Fruit fly (Drosophila melanogaster) whole organism, embryonic: Measurements from ENCODE around the gene Sld5.

Experiments
- Ada2b ChIP-seq: fragments of 200-800 bp; sonication (Bioruptor generic); IDR thresholded peaks from 2 replicates; pipeline ENCODE4 v1.3.6; 2022; ENCODE audit warnings: missing biosample characterization, missing genetic modification characterization
- Atf3 ChIP-seq: fragments of 200-800 bp; sonication (Bioruptor generic); optimal IDR thresholded peaks from 3 replicates; lab custom pipeline; 2016; ENCODE audit warnings: missing biosample characterization, missing genetic modification characterization
- Atf6 ChIP-seq: fragments of 200-800 bp; sonication (Bioruptor generic); IDR thresholded peaks from 2 replicates; pipeline ENCODE4 v1.3.6; 2022; ENCODE audit warnings: missing biosample characterization, missing genetic modification characterization
- Awh ChIP-seq: fragments of 200-800 bp; sonication (Bioruptor generic); IDR thresholded peaks from 2 replicates; pipeline ENCODE4, ENCODE4 v1.3.6; 2022; ENCODE audit warnings: missing biosample characterization, missing genetic modification characterization
- Bteb2 ChIP-seq: fragments of 200-800 bp; sonication (Bioruptor generic); optimal IDR thresholded peaks from 2 replicates; lab custom pipeline; 2016; ENCODE audit warnings: missing biosample characterization, missing genetic modification characterization
- CG11504 ChIP-seq: fragments of 200-800 bp; sonication (Bioruptor generic); optimal IDR thresholded peaks from 3 replicates; lab custom pipeline; 2019; ENCODE audit warnings: missing biosample characterization, mild to moderate bottlenecking, missing genetic modification characterization, moderate library complexity
- CG12104 ChIP-seq: fragments of 200-800 bp; sonication (Bioruptor generic); optimal IDR thresholded peaks from 3 replicates; lab custom pipeline; 2016; ENCODE audit warnings: missing biosample characterization, missing genetic modification characterization
- CG13123 ChIP-seq: fragments of 200-800 bp; sonication (Bioruptor generic); optimal IDR thresholded peaks from 2 replicates; lab custom pipeline; 2016; ENCODE audit warnings: missing biosample characterization, missing genetic modification characterization
- CG14710 ChIP-seq: fragments of 200-800 bp; sonication (Bioruptor generic); optimal IDR thresholded peaks from 3 replicates; lab custom pipeline; 2019; ENCODE audit warnings: missing biosample characterization, mild to moderate bottlenecking, missing genetic modification characterization, moderate library complexity
- CG14965 ChIP-seq: fragments of 200-800 bp; sonication (Bioruptor generic); optimal IDR thresholded peaks from 2 replicates; lab custom pipeline; 2016; ENCODE audit warnings: missing biosample characterization, missing genetic modification characterization, borderline replicate concordance
- CG15269 ChIP-seq: fragments of 200-800 bp; sonication (Bioruptor generic); optimal IDR thresholded peaks from 2 replicates; lab custom pipeline; 2018; ENCODE audit warnings: missing biosample characterization, mild to moderate bottlenecking, missing genetic modification characterization, moderate library complexity
- CG17186 ChIP-seq: fragments of 200-800 bp; sonication (Bioruptor generic); optimal IDR thresholded peaks from 3 replicates; lab custom pipeline; 2017; ENCODE audit warnings: missing biosample characterization, missing genetic modification reagents, missing genetic modification characterization
- CG17361 ChIP-seq: fragments of 200-800 bp; sonication (Bioruptor generic); IDR thresholded peaks from 3 replicates; pipeline ENCODE4 v1.3.6; 2022; ENCODE audit warnings: missing biosample characterization, missing genetic modification characterization
- CG18262 ChIP-seq: fragments of 200-800 bp; optimal IDR thresholded peaks from 3 replicates; lab custom pipeline; 2019; ENCODE audit warnings: missing biosample characterization, mild to moderate bottlenecking, missing genetic modification characterization, moderate library complexity
- CG30431 ChIP-seq: fragments of 200-800 bp; sonication (Bioruptor generic); optimal IDR thresholded peaks from 2 replicates; lab custom pipeline; 2017; ENCODE audit warnings: missing biosample characterization, missing genetic modification characterization
- CG33213 ChIP-seq: fragments of 200-800 bp; sonication (Bioruptor generic); optimal IDR thresholded peaks from 3 replicates; lab custom pipeline; 2016; ENCODE audit warnings: missing biosample characterization, missing genetic modification characterization
- CG34224 ChIP-seq: fragments of 200-800 bp; sonication (Bioruptor generic); IDR thresholded peaks from 3 replicates; pipeline ENCODE4 v1.3.6; 2022; ENCODE audit warnings: missing biosample characterization, missing genetic modification characterization; ENCODE audit not compliant: partially characterized antibody
- CG4404 ChIP-seq: fragments of 200-800 bp; sonication (Bioruptor generic); IDR thresholded peaks from 2 replicates; pipeline ENCODE4 v1.3.6; 2022; ENCODE audit warnings: missing biosample characterization, missing genetic modification characterization
- CG5245 ChIP-seq: fragments of 200-800 bp; sonication (Bioruptor generic); optimal IDR thresholded peaks from 3 replicates; lab custom pipeline; 2016; ENCODE audit warnings: missing biosample characterization, missing genetic modification characterization
- Dll ChIP-seq: fragments of 200-800 bp; sonication (Bioruptor generic); IDR thresholded peaks from 4 replicates; pipeline ENCODE4 v1.3.6; 2022; ENCODE audit warnings: missing biosample characterization, missing genetic modification characterization; ENCODE audit not compliant: partially characterized antibody
- H2.0 ChIP-seq: fragments of 200-800 bp; sonication (Bioruptor generic); IDR thresholded peaks from 2 replicates; pipeline ENCODE4 v1.3.6; 2022; ENCODE audit warnings: missing biosample characterization, missing genetic modification characterization
- HmgZ ChIP-seq: fragments of 200-800 bp; sonication (Bioruptor generic); optimal IDR thresholded peaks from 2 replicates; lab custom pipeline; 2018; ENCODE audit warnings: missing biosample characterization, mild to moderate bottlenecking, missing genetic modification characterization
- Jarid2 ChIP-seq: fragments of 200-800 bp; sonication (Bioruptor generic); optimal IDR thresholded peaks from 3 replicates; lab custom pipeline; 2017; ENCODE audit warnings: mild to moderate bottlenecking, missing biosample characterization, missing genetic modification reagents, missing genetic modification characterization
- ab ChIP-seq: fragments of 200-800 bp; sonication (Bioruptor generic); optimal IDR thresholded peaks from 2 replicates; lab custom pipeline; 2016; ENCODE audit warnings: missing biosample characterization, missing genetic modification characterization
- btn ChIP-seq: fragments of 200-800 bp; sonication (Bioruptor generic); optimal IDR thresholded peaks from 2 replicates; lab custom pipeline; 2016; ENCODE audit warnings: missing biosample characterization, missing genetic modification characterization
- chif ChIP-seq, 2 experiments: fragments of 200-800 bp; sonication (Bioruptor generic); optimal IDR thresholded peaks; 3 replicates each; lab custom pipeline; 2016; ENCODE audit warnings: missing biosample characterization in 2 of 2, missing genetic modification characterization in 2 of 2
- corto ChIP-seq: fragments of 200-800 bp; sonication (Bioruptor generic); optimal IDR thresholded peaks from 2 replicates; lab custom pipeline; 2016; ENCODE audit warnings: missing biosample characterization, mild to moderate bottlenecking, missing genetic modification characterization, moderate library complexity
- fd3F ChIP-seq: fragments of 200-800 bp; sonication (Bioruptor generic); optimal IDR thresholded peaks from 2 replicates; lab custom pipeline; 2018; ENCODE audit warnings: missing biosample characterization, mild to moderate bottlenecking, missing genetic modification characterization, moderate library complexity
- gro ChIP-seq: fragments of 200-800 bp; sonication (Bioruptor generic); optimal IDR thresholded peaks from 2 replicates; lab custom pipeline; 2016; ENCODE audit warnings: missing biosample characterization, missing genetic modification characterization
- ham ChIP-seq: fragments of 200-800 bp; sonication (Bioruptor generic); IDR thresholded peaks from 2 replicates; pipeline ENCODE4 v1.3.6; 2022; ENCODE audit warnings: missing biosample characterization, missing genetic modification characterization
- hkb ChIP-seq, 2 experiments: fragments of 200-800 bp in 1 of 2; fragments of >200 bp in 1 of 2; sonication (Bioruptor generic) in 1 of 2; IDR thresholded peaks in 1 of 2; optimal IDR thresholded peaks in 1 of 2; 2 replicates each; pipeline versions ENCODE4 v1.3.6 to Lab custom; 2017 to 2022; ENCODE audit warnings: missing biosample characterization in 1 of 2, missing genetic modification characterization in 1 of 2
- insv ChIP-seq, 2 experiments: fragments of 200-800 bp; sonication (Bioruptor generic); optimal IDR thresholded peaks; 3 replicates each; lab custom pipeline; 2016 to 2018; ENCODE audit warnings: missing biosample characterization in 2 of 2, missing genetic modification characterization in 2 of 2
- maf-S ChIP-seq: fragments of 200-800 bp; sonication (Bioruptor generic); optimal IDR thresholded peaks from 2 replicates; lab custom pipeline; 2016; ENCODE audit warnings: missing biosample characterization, missing genetic modification characterization
- nerfin-1 ChIP-seq: fragments of 200-800 bp; sonication (Bioruptor generic); optimal IDR thresholded peaks from 3 replicates; lab custom pipeline; 2019; ENCODE audit warnings: missing biosample characterization, mild to moderate bottlenecking, missing genetic modification characterization, moderate library complexity
- oc ChIP-seq: fragments of 200-800 bp; sonication (Bioruptor generic); optimal IDR thresholded peaks from 2 replicates; lab custom pipeline; 2018; ENCODE audit warnings: missing biosample characterization, mild to moderate bottlenecking, missing genetic modification characterization, moderate library complexity
- onecut ChIP-seq: fragments of 200-800 bp; sonication (Bioruptor generic); IDR thresholded peaks from 2 replicates; pipeline ENCODE4 v1.3.6; 2022; ENCODE audit warnings: missing biosample characterization, missing genetic modification characterization
- otp ChIP-seq: fragments of 200-800 bp; sonication (Bioruptor generic); IDR thresholded peaks from 3 replicates; pipeline ENCODE4, ENCODE4 v1.3.6; 2022; ENCODE audit warnings: missing biosample characterization, missing genetic modification characterization
- row ChIP-seq: fragments of 200-800 bp; sonication (Bioruptor generic); IDR thresholded peaks from 3 replicates; pipeline ENCODE4 v1.3.6; 2022; ENCODE audit warnings: missing biosample characterization, missing genetic modification characterization
- run ChIP-seq: fragments of 200-800 bp; sonication (Bioruptor generic); optimal IDR thresholded peaks from 3 replicates; lab custom pipeline; 2018; ENCODE audit warnings: missing biosample characterization, mild to moderate bottlenecking, missing genetic modification characterization
- salm ChIP-seq: fragments of 200-800 bp; sonication (Bioruptor generic); optimal IDR thresholded peaks from 2 replicates; lab custom pipeline; 2018; ENCODE audit warnings: missing biosample characterization, mild to moderate bottlenecking, missing genetic modification characterization
- sima ChIP-seq: fragments of 200-800 bp; sonication (Bioruptor generic); optimal IDR thresholded peaks from 2 replicates; lab custom pipeline; 2016; ENCODE audit warnings: missing biosample characterization, missing genetic modification characterization
- slbo ChIP-seq: fragments of 200-800 bp; sonication (Bioruptor generic); IDR thresholded peaks from 2 replicates; pipeline ENCODE4 v1.3.6; 2022; ENCODE audit warnings: missing biosample characterization, missing genetic modification characterization
- slou ChIP-seq: fragments of 200-800 bp; sonication (Bioruptor generic); optimal IDR thresholded peaks from 3 replicates; lab custom pipeline; 2016; ENCODE audit warnings: missing biosample characterization, missing genetic modification characterization
- sna ChIP-seq: fragments of 200-800 bp; sonication (Bioruptor generic); IDR thresholded peaks from 2 replicates; pipeline ENCODE4 v1.3.6; 2022; ENCODE audit warnings: missing biosample characterization, missing genetic modification characterization; ENCODE audit not compliant: partially characterized antibody
- sqz ChIP-seq: fragments of 200-800 bp; sonication (Bioruptor generic); optimal IDR thresholded peaks from 3 replicates; lab custom pipeline; 2018; ENCODE audit warnings: missing biosample characterization, mild to moderate bottlenecking, missing genetic modification characterization
- tx ChIP-seq: fragments of 200-800 bp; sonication (Bioruptor generic); optimal IDR thresholded peaks from 2 replicates; lab custom pipeline; 2016; ENCODE audit warnings: missing biosample characterization, missing genetic modification characterization
- wdn ChIP-seq: fragments of 200-800 bp; sonication (Bioruptor generic); IDR thresholded peaks from 2 replicates; pipeline ENCODE4 v1.3.6; 2022; ENCODE audit warnings: missing biosample characterization, missing genetic modification characterization
- zen ChIP-seq: fragments of 200-800 bp; sonication (Bioruptor generic); optimal IDR thresholded peaks from 3 replicates; lab custom pipeline; 2018; ENCODE audit warnings: missing biosample characterization, mild to moderate bottlenecking, missing genetic modification characterization, moderate library complexity

The Sld5 gene

dm6 chr3R:26005978-26006934 lies 50.1 kb downstream of the Sld5 start (continued):
- no peak for TF ChIP-seq wdn (GFP tag; lab: Robert Waterston, UW)
- TF ChIP-seq insv (GFP tag; optimal IDR thresholded peaks at IDR 0.05; lab: Kevin White, UChicago), result peak in 1 of 2 experiments; percentile 53
- TF ChIP-seq fd3F (GFP tag; lab: Kevin White, UChicago), result no peak
- no peak for TF ChIP-seq Dll
- TF ChIP-seq H2.0 (GFP tag; lab: Robert Waterston, UW), result no peak
- peak; percentile 23 for TF ChIP-seq corto (GFP tag; lab: Kevin White, UChicago)
- TF ChIP-seq CG14710, result peak; percentile 11
- no peak for TF ChIP-seq hkb (optimal IDR thresholded peaks at IDR 0.05; lab: Kevin White, UChicago)
- TF ChIP-seq hkb (GFP tag; IDR thresholded peaks at IDR 0.05; lab: Robert Waterston, UW), result peak; percentile 48; the same call in 1 of the 2 replicates
- TF ChIP-seq salm (tag; lab: Kevin White, UChicago), result no peak
- peak; percentile 10 for TF ChIP-seq CG5245 (GFP tag; lab: Kevin White, UChicago)
- TF ChIP-seq run (tag; lab: Kevin White, UChicago), result peak; percentile 55
- no peak for TF ChIP-seq ab (GFP tag; lab: Kevin White, UChicago)
- TF ChIP-seq CG15269 (tag; lab: Kevin White, UChicago), result peak; percentile 50
- peak; percentile 88 for TF ChIP-seq Jarid2 (GFP tag; lab: Kevin White, UChicago)
- no peak for TF ChIP-seq CG17186 (GFP tag; lab: Kevin White, UChicago)
- peak in 1 of 2 experiments; percentile 35 for TF ChIP-seq chif (GFP tag; optimal IDR thresholded peaks at IDR 0.05; lab: Kevin White, UChicago)
- no peak for TF ChIP-seq CG17361 (GFP tag; lab: Robert Waterston, UW)
- peak; percentile 14 for TF ChIP-seq btn (GFP tag; lab: Kevin White, UChicago)
- TF ChIP-seq Atf3 (GFP tag; lab: Kevin White, UChicago), result no peak
- TF ChIP-seq otp (GFP tag; lab: Robert Waterston, UW), result peak; percentile 56; the same call in 1 of the 3 replicates
- TF ChIP-seq Awh (GFP tag; lab: Robert Waterston, UW), result peak; percentile 13; the same call in 1 of the 2 replicates
- TF ChIP-seq tx (GFP tag; lab: Kevin White, UChicago), result no peak
- TF ChIP-seq CG18262 (tag; lab: Kevin White, UChicago), result peak; percentile 21
- TF ChIP-seq Ada2b (GFP tag; lab: Robert Waterston, UW), result no peak
- TF ChIP-seq CG12104 (GFP tag; lab: Kevin White, UChicago), result no peak
- no peak for TF ChIP-seq onecut (GFP tag; lab: Robert Waterston, UW)
- peak; percentile 67 for TF ChIP-seq gro
- TF ChIP-seq CG30431 (GFP tag; lab: Kevin White, UChicago), result no peak
- 0 out of 3 replicates have a peak, but pooled peaks have one; percentile 16 for TF ChIP-seq row (GFP tag; lab: Robert Waterston, UW)
- no peak for TF ChIP-seq HmgZ
- no peak for TF ChIP-seq ham (GFP tag; lab: Robert Waterston, UW)
- no peak for TF ChIP-seq slou (GFP tag; lab: Kevin White, UChicago)
- TF ChIP-seq Bteb2, result no peak
- peak; percentile 25 for TF ChIP-seq CG13123 (GFP tag; lab: Kevin White, UChicago)
- 0 out of 2 replicates have a peak, but pooled peaks have one; percentile 7 for TF ChIP-seq Atf6 (GFP tag; lab: Robert Waterston, UW)
- peak; percentile 86 for TF ChIP-seq oc (tag; lab: Kevin White, UChicago)
- no peak for TF ChIP-seq zen (tag; lab: Kevin White, UChicago)
- peak; percentile 98 for TF ChIP-seq sqz (GFP tag; lab: Kevin White, UChicago)
- no peak for TF ChIP-seq CG34224
- TF ChIP-seq sna (GFP tag; lab: Robert Waterston, UW), result peak; percentile 45; the same call in 1 of the 2 replicates
- TF ChIP-seq nerfin-1 (tag; lab: Kevin White, UChicago), result peak; percentile 59
- TF ChIP-seq sima (GFP tag; lab: Kevin White, UChicago), result no peak
- TF ChIP-seq maf-S, result no peak
- no peak for TF ChIP-seq CG14965 (GFP tag; lab: Kevin White, UChicago)
- TF ChIP-seq CG33213 (GFP tag; lab: Kevin White, UChicago), result no peak
- no peak for TF ChIP-seq slbo (GFP tag; lab: Robert Waterston, UW)
- TF ChIP-seq CG4404 (GFP tag; lab: Robert Waterston, UW), result no peak
- TF ChIP-seq CG11504 (tag; lab: Kevin White, UChicago), result peak; percentile 45
